Worm (Caenorhabditis elegans) whole organism, L1 larva: ENCODE data around the gene Y102A11A.5.

Experiments used
- F16B12.6 ChIP-seq: fragments of 150-350 bp; optimal IDR thresholded peaks from 2 replicates; lab custom pipeline; 2014; ENCODE audit warnings: missing biosample characterization, missing genetic modification characterization
- ceh-8 ChIP-seq: fragments of 200-800 bp; sonication (Bioruptor generic); optimal IDR thresholded peaks from 2 replicates; lab custom pipeline; 2018; ENCODE audit warnings: mild to moderate bottlenecking, missing genetic modification characterization, moderate library complexity, missing compliant biosample characterization
- egl-27 ChIP-seq, 2 experiments: fragments of 150-350 bp in 1 of 2; sonication (generic microtip); optimal IDR thresholded peaks; 3 replicates each; lab custom pipeline; 2017 to 2018; ENCODE audit warnings: missing biosample characterization in 2 of 2, missing genetic modification characterization in 2 of 2, missing genetic modification reagents in 2 of 2
- nhr-71 ChIP-seq: sonication (generic microtip); optimal IDR thresholded peaks from 2 replicates; lab custom pipeline; 2016; ENCODE audit warnings: mild to moderate bottlenecking, missing genetic modification characterization, moderate library complexity, missing compliant biosample characterization
- snpc-4 ChIP-seq: fragments of 150-350 bp; optimal IDR thresholded peaks from 2 replicates; lab custom pipeline; 2014; ENCODE audit warnings: missing biosample characterization, missing genetic modification characterization
- unc-130 ChIP-seq: fragments of 150-350 bp; optimal IDR thresholded peaks from 2 replicates; lab custom pipeline; 2017; ENCODE audit warnings: missing biosample characterization, missing genetic modification characterization, inconsistent platforms
- unc-62 ChIP-seq: fragments of 150-350 bp; optimal IDR thresholded peaks from 2 replicates; lab custom pipeline; 2014; ENCODE audit warnings: missing biosample characterization, missing genetic modification reagents, missing genetic modification characterization
- zag-1 ChIP-seq: fragments of 150-350 bp; optimal IDR thresholded peaks from 2 replicates; lab custom pipeline; 2014; ENCODE audit warnings: missing biosample characterization, missing genetic modification characterization

ce11 chrX:2048865-2049405 lies 17.5 kb upstream of the Y102A11A.5 start:
- TF ChIP-seq ceh-8 (GFP tag; lab: Kevin White, UChicago) = peak; percentile 21
- no peak for TF ChIP-seq nhr-71 (tag; lab: Kevin White, UChicago)
- no peak for TF ChIP-seq unc-130 (tag; lab: Kevin White, UChicago)
- TF ChIP-seq zag-1 = no peak
- no peak for TF ChIP-seq F16B12.6 (tag; lab: Kevin White, UChicago)
- TF ChIP-seq snpc-4 (tag; lab: Kevin White, UChicago) = no peak
- no peak for TF ChIP-seq egl-27 (tag; optimal IDR thresholded peaks at IDR 0.05; lab: Kevin White, UChicago)
- no peak for TF ChIP-seq unc-62 (GFP tag; lab: Kevin White, UChicago)
